Fruit fly (Drosophila melanogaster) whole organism, prepupa: ENCODE measurements around the gene emc.

Source experiments
- Blimp-1 ChIP-seq: fragments of 200-800 bp; sonication (Bioruptor generic); optimal IDR thresholded peaks from 3 replicates; lab custom pipeline; 2017; ENCODE audit warnings: missing biosample characterization, missing genetic modification characterization, mild to moderate bottlenecking, moderate library complexity, missing genetic modification reagents
- CG10631 ChIP-seq: fragments of 200-800 bp; sonication (Bioruptor generic); optimal IDR thresholded peaks from 2 replicates; lab custom pipeline; 2016; ENCODE audit warnings: missing biosample characterization, missing genetic modification characterization
- CG10669 ChIP-seq: fragments of 200-800 bp; sonication (Bioruptor generic); optimal IDR thresholded peaks from 3 replicates; lab custom pipeline; 2018; ENCODE audit warnings: missing biosample characterization, mild to moderate bottlenecking, missing genetic modification characterization, moderate library complexity
- CG11294 ChIP-seq: fragments of 200-800 bp; sonication (Bioruptor generic); IDR thresholded peaks from 2 replicates; pipeline ENCODE4 v1.3.6; 2022; ENCODE audit warnings: missing biosample characterization, missing genetic modification characterization
- CG11762 ChIP-seq: fragments of 200-800 bp; sonication (Bioruptor generic); optimal IDR thresholded peaks from 3 replicates; lab custom pipeline; 2016; ENCODE audit warnings: missing biosample characterization, missing genetic modification characterization; ENCODE audit not compliant: insufficient read depth
- CG11902 ChIP-seq: fragments of 200-800 bp; sonication (Bioruptor generic); optimal IDR thresholded peaks from 3 replicates; lab custom pipeline; 2016; ENCODE audit warnings: missing biosample characterization, missing genetic modification characterization
- CG15336 ChIP-seq: fragments of 200-800 bp; sonication (Bioruptor generic); IDR thresholded peaks from 2 replicates; pipeline ENCODE4 v1.3.6; 2022; ENCODE audit warnings: missing biosample characterization, missing genetic modification characterization
- CG1621 ChIP-seq: fragments of 200-800 bp; sonication (Bioruptor generic); optimal IDR thresholded peaks from 3 replicates; lab custom pipeline; 2018; ENCODE audit warnings: missing biosample characterization, mild to moderate bottlenecking, missing genetic modification characterization
- CG16779 ChIP-seq: fragments of 200-800 bp; sonication (Bioruptor generic); optimal IDR thresholded peaks from 3 replicates; lab custom pipeline; 2017; ENCODE audit warnings: missing biosample characterization, mild to moderate bottlenecking, missing genetic modification characterization
- CG32006 ChIP-seq: fragments of 200-800 bp; sonication (Bioruptor generic); optimal IDR thresholded peaks from 3 replicates; lab custom pipeline; 2017; ENCODE audit warnings: missing biosample characterization, mild to moderate bottlenecking, missing genetic modification characterization
- CG34406 ChIP-seq: fragments of 200-800 bp; sonication (Bioruptor generic); optimal IDR thresholded peaks from 3 replicates; lab custom pipeline; 2016; ENCODE audit warnings: missing biosample characterization, missing genetic modification characterization
- CG6276 ChIP-seq: fragments of 200-800 bp; sonication (Bioruptor generic); optimal IDR thresholded peaks from 2 replicates; lab custom pipeline; 2017; ENCODE audit warnings: missing biosample characterization, mild to moderate bottlenecking, missing genetic modification characterization
- CG6792 ChIP-seq: fragments of 200-800 bp; sonication (Bioruptor generic); optimal IDR thresholded peaks from 3 replicates; lab custom pipeline; 2016; ENCODE audit warnings: missing biosample characterization, missing genetic modification characterization
- Eip75B ChIP-seq: fragments of 200-800 bp; sonication (Bioruptor generic); optimal IDR thresholded peaks from 3 replicates; lab custom pipeline; 2016; ENCODE audit warnings: missing biosample characterization, missing genetic modification characterization
- Eip78C ChIP-seq: fragments of 200-800 bp; sonication (Bioruptor generic); peaks from one replicate; lab custom pipeline; 2016; ENCODE audit warnings: missing biosample characterization, missing genetic modification characterization
- Eip93F ChIP-seq: fragments of 200-800 bp; sonication (Bioruptor generic); optimal IDR thresholded peaks from 2 replicates; lab custom pipeline; 2016; ENCODE audit warnings: missing biosample characterization, mild to moderate bottlenecking, missing genetic modification characterization
- Gug ChIP-seq: fragments of 200-800 bp; sonication (Bioruptor generic); IDR thresholded peaks from 2 replicates; pipeline ENCODE4 v1.3.6; 2022; ENCODE audit warnings: missing biosample characterization, missing genetic modification characterization
- Hr39 ChIP-seq: fragments of 200-800 bp; sonication (Bioruptor generic); optimal IDR thresholded peaks from 2 replicates; lab custom pipeline; 2016; ENCODE audit warnings: missing biosample characterization, missing genetic modification characterization
- Hr4 ChIP-seq: fragments of 200-800 bp; sonication (Bioruptor generic); optimal IDR thresholded peaks from 3 replicates; lab custom pipeline; 2016; ENCODE audit warnings: missing biosample characterization, missing genetic modification characterization
- Met ChIP-seq: fragments of 200-800 bp; sonication (Bioruptor generic); optimal IDR thresholded peaks from 3 replicates; lab custom pipeline; 2016; ENCODE audit warnings: missing biosample characterization, missing genetic modification characterization
- OdsH ChIP-seq: fragments of 200-800 bp; sonication (Bioruptor generic); optimal IDR thresholded peaks from 3 replicates; lab custom pipeline; 2016; ENCODE audit warnings: missing biosample characterization, missing genetic modification characterization
- Smox ChIP-seq: fragments of 200-800 bp; sonication (Bioruptor generic); optimal IDR thresholded peaks from 3 replicates; lab custom pipeline; 2016; ENCODE audit warnings: missing biosample characterization, missing genetic modification characterization
- Sox102F ChIP-seq: fragments of 200-800 bp; sonication (Bioruptor generic); optimal IDR thresholded peaks from 2 replicates; lab custom pipeline; 2016; ENCODE audit warnings: missing biosample characterization, mild to moderate bottlenecking, missing genetic modification characterization
- Sox14 ChIP-seq: fragments of 200-800 bp; sonication (Bioruptor generic); optimal IDR thresholded peaks from 3 replicates; lab custom pipeline; 2016; ENCODE audit warnings: missing biosample characterization, missing genetic modification characterization
- achi ChIP-seq: fragments of 200-800 bp; sonication (Bioruptor generic); optimal IDR thresholded peaks from 3 replicates; lab custom pipeline; 2016; ENCODE audit warnings: missing biosample characterization, missing genetic modification characterization
- acj6 ChIP-seq: fragments of 200-800 bp; sonication (Bioruptor generic); optimal IDR thresholded peaks from 3 replicates; lab custom pipeline; 2016; ENCODE audit warnings: missing biosample characterization, missing genetic modification characterization
- dsx ChIP-seq: fragments of 200-800 bp; optimal IDR thresholded peaks from 3 replicates; lab custom pipeline; 2019; ENCODE audit warnings: missing biosample characterization, mild to moderate bottlenecking, missing genetic modification characterization, moderate library complexity; ENCODE audit not compliant: poor library complexity, severe bottlenecking
- eg ChIP-seq: fragments of 200-800 bp; sonication (Bioruptor generic); IDR thresholded peaks from 3 replicates; pipeline ENCODE4 v1.3.6; 2022; ENCODE audit warnings: missing biosample characterization, missing genetic modification characterization
- esn ChIP-seq: fragments of 200-800 bp; sonication (Bioruptor generic); optimal IDR thresholded peaks from 2 replicates; lab custom pipeline; 2016; ENCODE audit warnings: missing biosample characterization, mild to moderate bottlenecking, missing genetic modification characterization, moderate library complexity
- fd59A ChIP-seq: fragments of 200-800 bp; sonication (Bioruptor generic); optimal IDR thresholded peaks from 2 replicates; lab custom pipeline; 2017; ENCODE audit warnings: missing biosample characterization, mild to moderate bottlenecking, missing genetic modification characterization, missing genetic modification reagents
- lz ChIP-seq: fragments of 200-800 bp; sonication (Bioruptor generic); optimal IDR thresholded peaks from 3 replicates; lab custom pipeline; 2016; ENCODE audit warnings: missing biosample characterization, missing genetic modification characterization
- salr ChIP-seq, 2 experiments: fragments of 200-800 bp; sonication (Bioruptor generic); optimal IDR thresholded peaks; 3 replicates each; lab custom pipeline; 2016 to 2018; ENCODE audit warnings: missing biosample characterization in 2 of 2, missing genetic modification characterization in 2 of 2, mild to moderate bottlenecking in 1 of 2
- spab ChIP-seq: fragments of 200-800 bp; sonication (Bioruptor generic); optimal IDR thresholded peaks from 2 replicates; lab custom pipeline; 2017; ENCODE audit warnings: missing biosample characterization, mild to moderate bottlenecking, missing genetic modification characterization, missing genetic modification reagents
- svp ChIP-seq: fragments of 200-800 bp; sonication (Bioruptor generic); peaks from one replicate; lab custom pipeline; 2016; ENCODE audit warnings: missing biosample characterization, missing genetic modification characterization
- topi ChIP-seq: fragments of 200-800 bp; sonication (Bioruptor generic); optimal IDR thresholded peaks from 3 replicates; lab custom pipeline; 2016; ENCODE audit warnings: missing biosample characterization, missing genetic modification characterization
- vri ChIP-seq: fragments of 200-800 bp; sonication (Bioruptor generic); optimal IDR thresholded peaks from 3 replicates; lab custom pipeline; 2016; ENCODE audit warnings: missing biosample characterization, mild to moderate bottlenecking, missing genetic modification characterization

The emc gene

dm6 chr3L:711839-712553, 37.2 kb upstream of the emc start, which contains the start of gene CG13896 (continued):
- TF ChIP-seq Hr4 = peak; percentile 58
- TF ChIP-seq CG34406 (GFP tag; lab: Kevin White, UChicago) = peak; percentile 63
- peak; percentile 79 for TF ChIP-seq Sox102F (GFP tag; lab: Kevin White, UChicago)
- peak; percentile 51 for TF ChIP-seq CG16779 (tag; lab: Kevin White, UChicago)
- peak; percentile 88 for TF ChIP-seq lz
- peak; percentile 75 for TF ChIP-seq CG6276 (GFP tag; lab: Kevin White, UChicago)
- peak; percentile 74 for TF ChIP-seq Smox
- TF ChIP-seq Gug (GFP tag; lab: Robert Waterston, UW) = peak; percentile 38; the same call in 1 of the 2 replicates
- TF ChIP-seq CG11762 = peak; percentile 57
- TF ChIP-seq CG11294 (GFP tag; lab: Robert Waterston, UW) = no peak
- TF ChIP-seq OdsH (GFP tag; lab: Kevin White, UChicago) = peak; percentile 77
- TF ChIP-seq dsx (GFP tag; lab: Kevin White, UChicago) = peak; percentile 46
- TF ChIP-seq Eip93F = no peak
- TF ChIP-seq fd59A (GFP tag; lab: Kevin White, UChicago) = peak; percentile 3
- TF ChIP-seq topi (GFP tag; lab: Kevin White, UChicago) = peak; percentile 76
- TF ChIP-seq Hr39 (GFP tag; lab: Kevin White, UChicago) = peak; percentile 90
- peak; percentile 37 for TF ChIP-seq CG32006 (GFP tag; lab: Kevin White, UChicago)
- TF ChIP-seq eg = peak; percentile 81
- peak; percentile 86 for TF ChIP-seq esn (GFP tag; lab: Kevin White, UChicago)
- TF ChIP-seq salr (GFP tag; optimal IDR thresholded peaks at IDR 0.05; lab: Kevin White, UChicago) = peak; percentile 44 to 65
- peak; percentile 23 for TF ChIP-seq Blimp-1 (GFP tag; lab: Kevin White, UChicago)
- peak; percentile 84 for TF ChIP-seq Met (GFP tag; lab: Kevin White, UChicago)
- peak; percentile 72 for TF ChIP-seq CG6792 (GFP tag; lab: Kevin White, UChicago)
- peak; percentile 70 for TF ChIP-seq vri (GFP tag; lab: Kevin White, UChicago)
- TF ChIP-seq achi (GFP tag; lab: Kevin White, UChicago) = peak; percentile 72
- peak; percentile 65 for TF ChIP-seq CG11902
- TF ChIP-seq CG15336 (GFP tag; lab: Robert Waterston, UW) = peak; percentile 85
- peak; percentile 69 for TF ChIP-seq CG10631 (GFP tag; lab: Kevin White, UChicago)
- TF ChIP-seq acj6 (GFP tag; lab: Kevin White, UChicago) = peak; percentile 77
- TF ChIP-seq CG1621 (tag; lab: Kevin White, UChicago) = peak; percentile 44
- peak; percentile 92 for TF ChIP-seq Eip78C
- TF ChIP-seq CG10669 (GFP tag; lab: Kevin White, UChicago) = peak; percentile 72
- peak; percentile 74 for TF ChIP-seq Sox14

DNA sequence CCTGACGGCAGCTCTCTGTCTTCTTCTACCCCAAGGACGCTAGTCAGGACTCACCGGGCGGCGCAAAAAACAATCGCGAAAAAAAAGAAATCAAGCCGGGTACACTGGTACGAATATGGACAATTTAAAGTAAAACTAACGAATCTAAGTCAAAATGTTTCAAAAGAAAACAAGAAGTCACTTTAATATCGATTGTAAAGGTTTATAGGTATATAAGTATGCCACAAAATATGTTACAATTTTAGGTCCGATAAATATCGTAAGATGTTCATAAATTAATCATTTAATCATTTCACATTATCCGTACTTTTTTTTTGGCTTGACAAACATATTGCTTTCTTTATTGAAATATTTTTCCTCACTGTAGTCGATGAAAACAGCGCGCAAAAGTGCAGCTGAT, 33.1 kb upstream of the emc start:
- TF ChIP-seq CG11762 = no peak
- no peak for TF ChIP-seq spab (GFP tag; lab: Kevin White, UChicago)
- peak; percentile 19 for TF ChIP-seq esn (GFP tag; lab: Kevin White, UChicago)
- peak; percentile 5 for TF ChIP-seq Met (GFP tag; lab: Kevin White, UChicago)
- no peak for TF ChIP-seq Sox14
- peak; percentile 63 for TF ChIP-seq Eip78C
- peak; percentile 8 for TF ChIP-seq CG10631 (GFP tag; lab: Kevin White, UChicago)
- no peak for TF ChIP-seq Gug (GFP tag; lab: Robert Waterston, UW)
- TF ChIP-seq Eip75B (GFP tag; lab: Kevin White, UChicago) = peak; percentile 13
- peak; percentile 62 for TF ChIP-seq svp (GFP tag; lab: Kevin White, UChicago)
- TF ChIP-seq achi (GFP tag; lab: Kevin White, UChicago) = peak; percentile 13
- TF ChIP-seq salr (GFP tag; optimal IDR thresholded peaks at IDR 0.05; lab: Kevin White, UChicago) = no peak
- TF ChIP-seq topi (GFP tag; lab: Kevin White, UChicago) = peak; percentile 2
- TF ChIP-seq Sox102F (GFP tag; lab: Kevin White, UChicago) = peak; percentile 7

DNA sequence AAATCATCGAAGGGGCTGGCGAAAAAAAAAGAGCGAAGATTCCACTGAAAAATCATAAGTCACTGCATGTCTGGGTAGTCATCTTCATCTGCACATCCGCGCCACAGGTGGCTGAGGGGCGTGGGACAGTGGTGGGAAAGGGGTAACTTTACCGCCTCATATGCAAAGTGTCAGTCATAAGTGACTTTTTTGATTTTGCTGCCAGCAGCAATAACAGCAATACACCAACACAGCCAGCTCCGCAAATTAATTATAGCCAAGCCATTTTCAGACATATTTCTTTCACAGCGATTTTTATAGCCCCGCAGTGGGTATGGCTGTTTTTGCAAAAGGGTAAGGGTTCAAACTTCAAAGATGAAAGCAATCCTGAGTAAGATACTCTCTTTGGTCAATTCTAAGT, 30.8 kb upstream of the emc start:
- no peak for TF ChIP-seq svp (GFP tag; lab: Kevin White, UChicago)
- TF ChIP-seq salr (GFP tag; optimal IDR thresholded peaks at IDR 0.05; lab: Kevin White, UChicago) = no peak
- no peak; the same call in 1 of the 2 replicates for TF ChIP-seq Gug (GFP tag; lab: Robert Waterston, UW)
- peak; percentile 21 for TF ChIP-seq Eip78C
- peak; percentile 0 for TF ChIP-seq CG32006 (GFP tag; lab: Kevin White, UChicago)
